Worm (Caenorhabditis elegans) whole organism, midembryonic: ENCODE data around the gene hen-1.

ENCODE experiments used
- T22C8.4 ChIP-seq: fragments of 200-800 bp; sonication (Bioruptor generic); IDR thresholded peaks from 2 replicates; pipeline ENCODE4 v1.3.6; 2022; ENCODE audit warnings: missing genetic modification characterization, missing compliant biosample characterization
- cog-1 ChIP-seq: sonication (generic microtip); optimal IDR thresholded peaks from 2 replicates; lab custom pipeline; 2016; ENCODE audit warnings: missing genetic modification characterization, missing compliant biosample characterization
- flt-1 ChIP-seq: fragments of 200-800 bp; sonication (Bioruptor generic); IDR thresholded peaks from 2 replicates; pipeline ENCODE4 v1.3.6; 2022; ENCODE audit warnings: missing genetic modification characterization, missing compliant biosample characterization
- klf-2 ChIP-seq: fragments of 200-800 bp; sonication (Bioruptor generic); conservative IDR thresholded peaks from 2 replicates; pipeline ENCODE4 v1.3.6; 2022; ENCODE audit warnings: missing genetic modification reagents, missing genetic modification characterization, missing compliant biosample characterization
- med-1 ChIP-seq: sonication (generic microtip); optimal IDR thresholded peaks from 2 replicates; lab custom pipeline; 2017; ENCODE audit warnings: missing genetic modification characterization, mild to moderate bottlenecking, missing compliant biosample characterization, antibody characterized with exemption, missing genetic modification reagents; ENCODE audit not compliant: insufficient read depth
- ref-1 ChIP-seq: fragments of 200-800 bp; sonication (Bioruptor generic); conservative IDR thresholded peaks from 2 replicates; pipeline ENCODE4 v1.3.6; 2022; ENCODE audit warnings: missing genetic modification reagents, missing genetic modification characterization, missing compliant biosample characterization
- tab-1 ChIP-seq: fragments of 200-800 bp; sonication (Bioruptor generic); IDR thresholded peaks from 2 replicates; pipeline ENCODE4 v1.3.6; 2022; ENCODE audit warnings: missing genetic modification characterization, missing compliant biosample characterization
- ztf-23 ChIP-seq: fragments of 200-800 bp; sonication (Bioruptor generic); IDR thresholded peaks from 2 replicates; pipeline ENCODE4 v1.3.6; 2022; ENCODE audit warnings: missing genetic modification reagents, missing genetic modification characterization, missing compliant biosample characterization
- ztf-29 ChIP-seq: fragments of 200-800 bp; sonication (Bioruptor generic); IDR thresholded peaks from 2 replicates; pipeline ENCODE4 v1.3.6; 2022; ENCODE audit warnings: missing genetic modification reagents, missing genetic modification characterization, missing compliant biosample characterization

hen-1 gene

ce11 chrX:7116896-7117295 is at the start of gene hen-1:
Gene hen-1 (minus strand): TSS chrX:7116996.
- TF ChIP-seq flt-1 (GFP tag; lab: Robert Waterston, UW) (no peak), ztf-29 (GFP tag; lab: Robert Waterston, UW) (no peak), med-1 (GFP tag; lab: Kevin White, UChicago) (no peak), ref-1 (GFP tag; lab: Robert Waterston, UW) (no peak), T22C8.4 (GFP tag; lab: Robert Waterston, UW) (no peak), tab-1 (GFP tag; lab: Robert Waterston, UW) (no peak), ztf-23 (GFP tag; lab: Robert Waterston, UW) (no peak), klf-2 (GFP tag; lab: Robert Waterston, UW) (no peak), cog-1 (tag; lab: Kevin White, UChicago) (no peak)

DNA sequence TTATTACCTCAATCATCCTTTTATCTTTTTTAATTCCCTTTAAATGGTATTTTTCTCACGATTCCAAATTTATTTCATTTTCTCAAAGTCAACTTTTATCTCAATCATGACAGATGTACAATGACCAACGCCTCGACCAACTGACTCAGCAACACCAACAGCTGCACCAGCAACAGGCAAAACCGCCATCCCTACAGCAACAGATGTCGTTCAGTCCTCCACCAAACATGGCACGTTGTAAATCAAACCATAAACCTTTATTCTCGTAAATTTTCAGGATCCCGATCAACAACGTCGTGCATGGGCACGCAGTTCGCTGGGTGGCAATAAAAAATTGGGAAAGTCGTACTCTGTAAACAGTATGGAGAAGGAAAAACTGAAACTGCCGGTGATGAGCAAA is 46.0 kb upstream of the hen-1 start:
- TF ChIP-seq flt-1 (GFP tag; lab: Robert Waterston, UW): no peak
- TF ChIP-seq ztf-23 (GFP tag; lab: Robert Waterston, UW): no peak
- TF ChIP-seq ref-1 (GFP tag; lab: Robert Waterston, UW): no peak
- no peak for TF ChIP-seq med-1 (GFP tag; lab: Kevin White, UChicago)
- no peak for TF ChIP-seq T22C8.4 (GFP tag; lab: Robert Waterston, UW)
- TF ChIP-seq cog-1 (tag; lab: Kevin White, UChicago): no peak
- TF ChIP-seq ztf-29 (GFP tag; lab: Robert Waterston, UW): no peak
- TF ChIP-seq klf-2 (GFP tag; lab: Robert Waterston, UW): no peak
- TF ChIP-seq tab-1 (GFP tag; lab: Robert Waterston, UW): no peak

DNA sequence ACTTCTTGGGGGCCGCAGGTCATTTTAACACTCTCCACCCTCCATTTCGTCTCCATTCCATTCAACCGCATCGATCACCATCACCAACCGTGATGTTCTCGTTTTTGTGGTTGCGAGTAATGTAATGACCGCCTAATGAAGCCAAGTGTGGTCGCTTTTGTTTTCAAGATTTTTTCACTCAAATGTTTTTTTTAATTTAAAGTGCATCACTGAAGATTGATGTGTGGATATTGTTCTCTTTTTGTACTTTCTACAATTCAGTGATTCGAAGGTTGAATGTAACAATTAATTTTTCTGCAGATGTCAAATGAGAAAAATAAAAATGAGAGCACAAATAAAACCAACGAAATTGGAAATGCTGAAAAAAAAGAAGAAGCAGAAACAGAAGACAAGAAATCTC is 41.9 kb upstream of the hen-1 start, which contains the start of gene pgp-10:
TSS of gene pgp-10 (plus strand) at position 301 of the 400 bp plus-strand sequence.
- TF ChIP-seq klf-2 (GFP tag; lab: Robert Waterston, UW) (no peak), tab-1 (GFP tag; lab: Robert Waterston, UW) (no peak), ztf-29 (GFP tag; lab: Robert Waterston, UW) (no peak), T22C8.4 (GFP tag; lab: Robert Waterston, UW) (no peak), flt-1 (GFP tag; lab: Robert Waterston, UW) (no peak), med-1 (GFP tag; lab: Kevin White, UChicago) (no peak), ztf-23 (GFP tag; lab: Robert Waterston, UW) (no peak), ref-1 (GFP tag; lab: Robert Waterston, UW) (no peak), cog-1 (tag; lab: Kevin White, UChicago) (no peak)

- TF ChIP-seq tab-1 (GFP tag; lab: Robert Waterston, UW): no peak
- TF ChIP-seq flt-1 (GFP tag; lab: Robert Waterston, UW): no peak
- no peak for TF ChIP-seq ztf-29 (GFP tag; lab: Robert Waterston, UW)
- TF ChIP-seq T22C8.4 (GFP tag; lab: Robert Waterston, UW): no peak
- TF ChIP-seq ref-1 (GFP tag; lab: Robert Waterston, UW): no peak
- TF ChIP-seq ztf-23 (GFP tag; lab: Robert Waterston, UW): no peak
- TF ChIP-seq med-1 (GFP tag; lab: Kevin White, UChicago): no peak
- no peak for TF ChIP-seq klf-2 (GFP tag; lab: Robert Waterston, UW)
- no peak for TF ChIP-seq cog-1 (tag; lab: Kevin White, UChicago)
Measured at ce11 chrX:7157483-7157882, 40.7 kb upstream of the hen-1 start.

DNA sequence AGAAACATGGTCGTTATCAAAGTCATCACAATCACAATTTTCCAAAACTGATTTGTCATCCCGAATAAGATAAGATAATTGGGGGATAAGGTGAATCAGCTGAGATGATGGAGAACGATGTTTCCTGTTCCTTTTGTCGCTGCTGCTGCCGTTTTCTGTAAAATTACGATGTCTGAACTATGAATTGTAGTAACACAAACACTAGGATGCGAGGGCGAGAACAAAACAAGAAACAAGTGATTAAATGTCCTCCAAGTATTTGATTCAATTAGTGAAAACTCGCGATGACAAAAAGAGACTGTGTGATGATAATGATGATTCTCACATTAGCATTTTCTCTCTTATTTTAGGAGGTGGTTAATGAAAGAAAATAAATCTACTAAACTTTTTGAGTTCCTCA is 39.1 kb upstream of the hen-1 start, which contains the start of gene C54D1.7:
TSS of gene C54D1.7 (minus strand) at position 157 of the 400 bp plus-strand sequence.
- TF ChIP-seq T22C8.4 (GFP tag; lab: Robert Waterston, UW): no peak
- TF ChIP-seq klf-2 (GFP tag; lab: Robert Waterston, UW): no peak
- no peak for TF ChIP-seq med-1 (GFP tag; lab: Kevin White, UChicago)
- TF ChIP-seq cog-1 (tag; lab: Kevin White, UChicago): no peak
- TF ChIP-seq tab-1 (GFP tag; lab: Robert Waterston, UW): no peak
- no peak for TF ChIP-seq ztf-29 (GFP tag; lab: Robert Waterston, UW)
- TF ChIP-seq ref-1 (GFP tag; lab: Robert Waterston, UW): no peak
- no peak for TF ChIP-seq flt-1 (GFP tag; lab: Robert Waterston, UW)
- no peak for TF ChIP-seq ztf-23 (GFP tag; lab: Robert Waterston, UW)

- TF ChIP-seq med-1 (GFP tag; lab: Kevin White, UChicago) (no peak), cog-1 (tag; lab: Kevin White, UChicago) (no peak), ref-1 (GFP tag; lab: Robert Waterston, UW) (no peak), tab-1 (GFP tag; lab: Robert Waterston, UW) (no peak), T22C8.4 (GFP tag; lab: Robert Waterston, UW) (no peak)
Measured at ce11 chrX:7153460-7153859, 36.7 kb upstream of the hen-1 start.

ce11 chrX:7151976-7152528 is 35.3 kb upstream of the hen-1 start:
- TF ChIP-seq flt-1 (GFP tag; lab: Robert Waterston, UW) (no peak), tab-1 (GFP tag; lab: Robert Waterston, UW) (no peak), ztf-29 (GFP tag; lab: Robert Waterston, UW) (no peak), klf-2 (GFP tag; lab: Robert Waterston, UW) (no peak), cog-1 (tag; lab: Kevin White, UChicago) (no peak), ztf-23 (GFP tag; lab: Robert Waterston, UW) (no peak), ref-1 (GFP tag; lab: Robert Waterston, UW) (no peak), T22C8.4 (GFP tag; lab: Robert Waterston, UW) (no peak), med-1 (GFP tag; lab: Kevin White, UChicago) (no peak)

ce11 chrX:7151189-7151857 is 34.5 kb upstream of the hen-1 start, which contains the start of gene lam-2:
Gene lam-2 (minus strand): TSS chrX:7151239.
- peak; percentile 29; the same call in 1 of the 2 replicates for TF ChIP-seq ztf-23 (GFP tag; lab: Robert Waterston, UW)
- no peak for TF ChIP-seq ztf-29 (GFP tag; lab: Robert Waterston, UW)
- no peak for TF ChIP-seq cog-1 (tag; lab: Kevin White, UChicago)
- no peak for TF ChIP-seq med-1 (GFP tag; lab: Kevin White, UChicago)
- no peak for TF ChIP-seq klf-2 (GFP tag; lab: Robert Waterston, UW)
- TF ChIP-seq ref-1 (GFP tag; lab: Robert Waterston, UW): no peak
- TF ChIP-seq T22C8.4 (GFP tag; lab: Robert Waterston, UW): no peak
- TF ChIP-seq flt-1 (GFP tag; lab: Robert Waterston, UW): peak; percentile 62; the same call in 1 of the 2 replicates
- TF ChIP-seq tab-1 (GFP tag; lab: Robert Waterston, UW): no peak
